Worm (Caenorhabditis elegans): ENCODE data around the gene C18A3.7.

Gene C18A3.7

DNA sequence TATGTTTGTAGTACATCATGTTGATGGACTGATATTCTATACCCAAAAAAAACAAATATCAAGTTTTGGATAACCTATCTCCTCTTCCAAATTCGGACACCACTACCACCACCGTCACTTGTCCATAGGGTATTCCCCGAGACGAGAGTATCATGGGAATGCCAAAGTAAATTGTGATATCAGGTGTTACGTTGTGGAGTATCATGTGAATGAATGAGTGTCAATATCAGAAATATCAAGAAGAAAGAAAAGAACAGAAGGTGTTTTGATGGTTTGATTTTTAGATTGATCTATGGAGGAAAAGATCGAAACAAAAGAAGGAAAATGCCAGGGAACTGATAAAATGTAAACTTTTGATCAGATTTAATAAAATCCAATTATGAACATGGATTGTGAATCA lies 32.0 kb downstream of the C18A3.7 start (continued):
- no peak for TF ChIP-seq jun-1 (tag; optimal IDR thresholded peaks at IDR 0.05)
- no peak for TF ChIP-seq hmg-1.1 (GFP tag; IDR thresholded peaks at IDR 0.05)
- no peak for TF ChIP-seq pqm-1 (tag; optimal IDR thresholded peaks at IDR 0.05)
- TF ChIP-seq hlh-11 (tag; optimal IDR thresholded peaks at IDR 0.05): peak; percentile 51
- no peak for TF ChIP-seq set-16 (GFP tag; IDR thresholded peaks at IDR 0.05)
- no peak for TF ChIP-seq ZK546.5 (tag; optimal IDR thresholded peaks at IDR 0.05)
- TF ChIP-seq nhr-28 (tag; optimal IDR thresholded peaks at IDR 0.05): peak; percentile 70
- TF ChIP-seq T20F7.1 (GFP tag; optimal IDR thresholded peaks at IDR 0.05): no peak
- TF ChIP-seq D1046.2 (GFP tag; IDR thresholded peaks at IDR 0.05): no peak
- TF ChIP-seq snpc-4 (tag; optimal IDR thresholded peaks at IDR 0.05): no peak
- TF ChIP-seq madf-5 (GFP tag; IDR thresholded peaks at IDR 0.05): no peak
- no peak for TF ChIP-seq T26A8.4 (GFP tag; IDR thresholded peaks at IDR 0.05)
- TF ChIP-seq ceh-20 (GFP tag; IDR thresholded peaks at IDR 0.05): no peak
- TF ChIP-seq nhr-25 (tag; optimal IDR thresholded peaks at IDR 0.05; ENCODE audit: borderline replicate concordance, insufficient read depth): no peak
- TF ChIP-seq spr-1 (tag; optimal IDR thresholded peaks at IDR 0.05): no peak
- no peak for TF ChIP-seq nhr-42 (GFP tag; IDR thresholded peaks at IDR 0.05)
- no peak for TF ChIP-seq egl-43 (GFP tag; IDR thresholded peaks at IDR 0.05)
- TF ChIP-seq nhr-48 (tag; optimal IDR thresholded peaks at IDR 0.05): no peak
- TF ChIP-seq R02D3.7 (tag; optimal IDR thresholded peaks at IDR 0.05): no peak
- TF ChIP-seq dmd-8 (GFP tag; IDR thresholded peaks at IDR 0.05): no peak
- TF ChIP-seq lin-29 (GFP tag; IDR thresholded peaks at IDR 0.05): no peak
- no peak for TF ChIP-seq snpc-1.2 (GFP tag; IDR thresholded peaks at IDR 0.05)
- no peak for TF ChIP-seq F26F4.8 (GFP tag; conservative IDR thresholded peaks at IDR 0.05)
- peak; percentile 90 for TF ChIP-seq hlh-30 (tag; optimal IDR thresholded peaks at IDR 0.05; ENCODE audit: insufficient read depth)
- peak; percentile 52 for TF ChIP-seq dve-1 (tag; optimal IDR thresholded peaks at IDR 0.05; ENCODE audit: insufficient read depth)
- no peak for TF ChIP-seq daf-16 (GFP tag; optimal IDR thresholded peaks at IDR 0.05)
- TF ChIP-seq daf-16 (tag; optimal IDR thresholded peaks at IDR 0.05): no peak
- TF ChIP-seq nhr-102 (tag; optimal IDR thresholded peaks at IDR 0.05): no peak
- peak; percentile 47 for TF ChIP-seq nhr-11 (tag; optimal IDR thresholded peaks at IDR 0.05)
- no peak for TF ChIP-seq lin-38 (GFP tag; IDR thresholded peaks at IDR 0.05)
- no peak for TF ChIP-seq lim-7 (GFP tag; IDR thresholded peaks at IDR 0.05)
- peak; percentile 80 for TF ChIP-seq aha-1 (tag)
- no peak for TF ChIP-seq nhr-10 (tag; optimal IDR thresholded peaks at IDR 0.05)
- no peak for TF ChIP-seq ctbp-1 (GFP tag; IDR thresholded peaks at IDR 0.05)
- TF ChIP-seq ceh-82 (tag; optimal IDR thresholded peaks at IDR 0.05): no peak
- TF ChIP-seq mdl-1 (tag; optimal IDR thresholded peaks at IDR 0.05): peak in 1 of 2 experiments; percentile 50
- TF ChIP-seq mxl-3 (GFP tag; optimal IDR thresholded peaks at IDR 0.05): peak; percentile 31
- TF ChIP-seq mes-2 (tag; optimal IDR thresholded peaks at IDR 0.05; ENCODE audit: poor library complexity, severe bottlenecking): no peak
- no peak for TF ChIP-seq arid-1 (GFP tag; conservative IDR thresholded peaks at IDR 0.05)
- TF ChIP-seq gei-8 (GFP tag; optimal IDR thresholded peaks at IDR 0.05): no peak
- TF ChIP-seq cey-2 (tag; optimal IDR thresholded peaks at IDR 0.05; ENCODE audit: borderline replicate concordance, insufficient read depth): no peak
- TF ChIP-seq nhr-77 (tag; optimal IDR thresholded peaks at IDR 0.05): peak; percentile 21
- no peak for TF ChIP-seq Y75B8A.6 (GFP tag; IDR thresholded peaks at IDR 0.05)
- TF ChIP-seq dmd-6 (GFP tag; IDR thresholded peaks at IDR 0.05): peak; percentile 78
- peak; percentile 30 for TF ChIP-seq nhr-6 (tag; optimal IDR thresholded peaks at IDR 0.05)
- TF ChIP-seq mep-1 (tag; optimal IDR thresholded peaks at IDR 0.05): peak; percentile 7
- no peak for TF ChIP-seq php-3 (GFP tag; IDR thresholded peaks at IDR 0.05)
